Worm (Caenorhabditis elegans) whole organism, L4 larva: ENCODE results near the gene Y49F6A.12.
A peak's percentile ranks its signal among the peaks of the same experiment; 100 is the strongest.

Experiments used
- D1046.2 ChIP-seq: fragments of 200-800 bp; sonication (Bioruptor generic); IDR thresholded peaks from 2 replicates; pipeline ENCODE4 v1.3.6; 2022; ENCODE audit warnings: missing genetic modification characterization, missing compliant biosample characterization
- aha-1 ChIP-seq: fragments of 150-350 bp; peaks from one replicate; lab custom pipeline; 2014; ENCODE audit warnings: missing biosample characterization, missing genetic modification characterization
- arid-1 ChIP-seq: fragments of 200-800 bp; sonication (Bioruptor generic); conservative IDR thresholded peaks from 2 replicates; pipeline ENCODE4 v1.3.6; 2022; ENCODE audit warnings: missing genetic modification reagents, missing genetic modification characterization, missing compliant biosample characterization
- attf-4 ChIP-seq: sonication (generic microtip); optimal IDR thresholded peaks from 3 replicates; lab custom pipeline; 2017; ENCODE audit warnings: missing biosample characterization, missing genetic modification characterization
- ceh-62 ChIP-seq: sonication (generic microtip); optimal IDR thresholded peaks from 2 replicates; lab custom pipeline; 2017; ENCODE audit warnings: missing biosample characterization, missing genetic modification characterization
- daf-19 ChIP-seq: fragments of 200-800 bp; sonication (Bioruptor generic); conservative IDR thresholded peaks from 2 replicates; pipeline ENCODE4 v1.3.6; 2022; ENCODE audit warnings: missing genetic modification characterization, missing compliant biosample characterization
- daf-8 ChIP-seq: fragments of 200-800 bp; sonication (Bioruptor generic); IDR thresholded peaks from 2 replicates; pipeline ENCODE4 v1.3.6; 2022; ENCODE audit warnings: missing genetic modification characterization, missing compliant biosample characterization
- egl-43 ChIP-seq: fragments of 200-800 bp; sonication (Bioruptor generic); IDR thresholded peaks from 2 replicates; pipeline ENCODE4 v1.3.6; 2022; ENCODE audit warnings: missing genetic modification reagents, missing genetic modification characterization, missing compliant biosample characterization
- fos-1 ChIP-seq: fragments of 150-350 bp; optimal IDR thresholded peaks from 2 replicates; lab custom pipeline; 2014; ENCODE audit warnings: missing biosample characterization, missing genetic modification characterization
- hlh-11 ChIP-seq: fragments of 200-800 bp; sonication (Bioruptor generic); optimal IDR thresholded peaks from 2 replicates; lab custom pipeline; 2018; ENCODE audit warnings: mild to moderate bottlenecking, missing genetic modification characterization, missing compliant biosample characterization
- hlh-30 ChIP-seq: sonication (generic microtip); optimal IDR thresholded peaks from 2 replicates; lab custom pipeline; 2017; ENCODE audit warnings: antibody characterized with exemption, mild to moderate bottlenecking, missing genetic modification characterization, missing compliant biosample characterization; ENCODE audit not compliant: insufficient read depth
- hmg-1.1 ChIP-seq: fragments of 200-800 bp; sonication (Bioruptor generic); IDR thresholded peaks from 2 replicates; pipeline ENCODE4 v1.3.6; 2022; ENCODE audit warnings: missing genetic modification reagents, missing genetic modification characterization, missing compliant biosample characterization
- lin-1 ChIP-seq: fragments of 200-800 bp; sonication (Bioruptor generic); IDR thresholded peaks from 2 replicates; pipeline ENCODE4 v1.3.6; 2022; ENCODE audit warnings: missing genetic modification reagents, missing genetic modification characterization, missing compliant biosample characterization
- lin-15B ChIP-seq: fragments of 150-350 bp; sonication (generic microtip); optimal IDR thresholded peaks from 3 replicates; lab custom pipeline; 2014; ENCODE audit warnings: missing biosample characterization, missing genetic modification characterization
- mdl-1 ChIP-seq, 2 experiments: fragments of 150-350 bp in 1 of 2; sonication (generic microtip) in 1 of 2; optimal IDR thresholded peaks; 2 replicates each; lab custom pipeline; 2014 to 2017; ENCODE audit warnings: missing biosample characterization in 2 of 2, missing genetic modification characterization in 2 of 2
- nhr-111 ChIP-seq: fragments of 200-800 bp; sonication (Bioruptor generic); optimal IDR thresholded peaks from 2 replicates; lab custom pipeline; 2018; ENCODE audit warnings: mild to moderate bottlenecking, missing genetic modification characterization, missing compliant biosample characterization
- nhr-25 ChIP-seq: sonication (generic microtip); optimal IDR thresholded peaks from 2 replicates; lab custom pipeline; 2017; ENCODE audit warnings: missing genetic modification characterization, mild to moderate bottlenecking, missing compliant biosample characterization, antibody characterized with exemption, moderate library complexity, borderline replicate concordance; ENCODE audit not compliant: insufficient read depth
- nhr-41 ChIP-seq: fragments of 200-800 bp; sonication (Bioruptor generic); IDR thresholded peaks from 2 replicates; pipeline ENCODE4 v1.3.6; 2022; ENCODE audit warnings: missing genetic modification reagents, missing genetic modification characterization, missing compliant biosample characterization
- nhr-48 ChIP-seq: sonication (generic microtip); optimal IDR thresholded peaks from 2 replicates; lab custom pipeline; 2016; ENCODE audit warnings: mild to moderate bottlenecking, missing genetic modification characterization, missing compliant biosample characterization
- nhr-77 ChIP-seq: fragments of 150-350 bp; optimal IDR thresholded peaks from 2 replicates; lab custom pipeline; 2014; ENCODE audit warnings: missing biosample characterization, missing genetic modification characterization
- php-3 ChIP-seq: fragments of 200-800 bp; sonication (Bioruptor generic); IDR thresholded peaks from 2 replicates; pipeline ENCODE4 v1.3.6; 2022; ENCODE audit warnings: missing genetic modification reagents, missing genetic modification characterization, missing compliant biosample characterization
- rbr-2 ChIP-seq: sonication (generic microtip); optimal IDR thresholded peaks from 2 replicates; lab custom pipeline; 2016; ENCODE audit warnings: missing genotype, missing genetic modification characterization, missing compliant biosample characterization
- sdz-12 ChIP-seq: fragments of 200-800 bp; sonication (Bioruptor generic); optimal IDR thresholded peaks from 2 replicates; lab custom pipeline; 2018; ENCODE audit warnings: mild to moderate bottlenecking, missing genetic modification characterization, missing compliant biosample characterization
- set-16 ChIP-seq: fragments of 200-800 bp; sonication (Bioruptor generic); IDR thresholded peaks from 2 replicates; pipeline ENCODE4 v1.3.6; 2022; ENCODE audit warnings: missing genetic modification reagents, missing genetic modification characterization, missing compliant biosample characterization
- skn-1 ChIP-seq: fragments of 150-350 bp; optimal IDR thresholded peaks from 2 replicates; lab custom pipeline; 2014; ENCODE audit warnings: missing biosample characterization, missing genetic modification characterization
- spr-1 ChIP-seq: sonication (generic microtip); optimal IDR thresholded peaks from 2 replicates; lab custom pipeline; 2016; ENCODE audit warnings: mild to moderate bottlenecking, missing genetic modification characterization, missing compliant biosample characterization
- unc-62 ChIP-seq, 3 experiments: fragments of 150-350 bp in 1 of 3; sonication (generic microtip); optimal IDR thresholded peaks in 2 of 3; peaks in 1 of 3; 1 replicate in 1 of 3; 2 replicates in 2 of 3; lab custom pipeline; 2014 to 2017; ENCODE audit warnings: missing biosample characterization in 3 of 3, missing genetic modification characterization in 3 of 3, missing genetic modification reagents in 3 of 3, missing genotype in 1 of 3
- zfp-2 ChIP-seq: sonication (generic microtip); optimal IDR thresholded peaks from 2 replicates; lab custom pipeline; 2016; ENCODE audit warnings: mild to moderate bottlenecking, missing genetic modification characterization, missing compliant biosample characterization
- zip-11 ChIP-seq: fragments of 200-800 bp; sonication (Bioruptor generic); IDR thresholded peaks from 2 replicates; pipeline ENCODE4 v1.3.6; 2022; ENCODE audit warnings: missing genetic modification characterization, missing compliant biosample characterization
- ztf-11 ChIP-seq: fragments of 150-350 bp; optimal IDR thresholded peaks from 2 replicates; lab custom pipeline; 2014; ENCODE audit warnings: missing biosample characterization, missing genetic modification characterization

Gene Y49F6A.12

ce11 chrII:3576742-3577141 is 18.7 kb upstream of the Y49F6A.12 start, which contains the start of gene clec-132:
Gene clec-132 (plus strand): TSS chrII:3577042.
- no peak for TF ChIP-seq nhr-41 (GFP tag; lab: Robert Waterston, UW)
- TF ChIP-seq nhr-77, result no peak

- no peak for TF ChIP-seq set-16 (GFP tag; lab: Robert Waterston, UW)
- no peak for TF ChIP-seq skn-1
- no peak for TF ChIP-seq fos-1 (tag; lab: Kevin White, UChicago)
- no peak for TF ChIP-seq hlh-11 (tag; lab: Kevin White, UChicago)
- TF ChIP-seq rbr-2 (tag; lab: Kevin White, UChicago), result no peak
- TF ChIP-seq ztf-11 (tag; lab: Kevin White, UChicago), result no peak
- TF ChIP-seq hlh-30 (tag; lab: Kevin White, UChicago), result no peak
- no peak for TF ChIP-seq nhr-25 (tag; lab: Kevin White, UChicago)
- no peak for TF ChIP-seq php-3 (GFP tag; lab: Robert Waterston, UW)
Observed at ce11 chrII:3578121-3578520, 17.3 kb upstream of the Y49F6A.12 start, which contains the start of gene clec-133. Gene clec-133 (plus strand): TSS chrII:3578421.

DNA sequence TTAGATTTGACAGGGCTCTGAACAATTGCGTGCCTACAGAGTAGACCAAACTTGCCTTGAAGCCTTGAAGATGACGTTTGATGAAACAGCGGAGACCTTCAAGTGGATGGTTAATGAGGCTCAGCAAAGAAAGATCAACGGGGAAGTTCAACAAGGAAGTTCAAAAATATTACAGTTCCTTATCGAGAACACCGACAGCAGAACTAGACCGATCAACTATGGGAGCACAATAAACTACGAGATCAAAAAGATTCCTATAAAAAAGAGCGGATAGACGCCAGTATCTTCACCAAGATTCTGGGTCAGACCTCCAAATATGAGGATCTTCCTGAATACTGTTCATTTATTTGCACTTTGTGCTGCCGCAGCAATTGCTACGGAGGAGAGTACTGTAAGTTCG is 15.7 kb upstream of the Y49F6A.12 start, which contains the start of gene clec-134:
Gene clec-134 (plus strand): TSS at position 301 of the 400 bp plus-strand sequence.
- TF ChIP-seq aha-1 (tag; lab: Kevin White, UChicago) (peak; percentile 35), lin-1 (GFP tag; lab: Robert Waterston, UW) (no peak), D1046.2 (GFP tag; lab: Robert Waterston, UW) (no peak), zfp-2 (no peak)

- TF ChIP-seq unc-62 (GFP tag; optimal IDR thresholded peaks at IDR 0.05 in 1 of 2; lab: Kevin White, UChicago) (peak in 1 of 2 experiments; percentile 9), unc-62 (tag; optimal IDR thresholded peaks at IDR 0.05; lab: Kevin White, UChicago) (no peak), ceh-62 (tag; lab: Kevin White, UChicago) (no peak)
Observed at ce11 chrII:3581752-3582151, 13.7 kb upstream of the Y49F6A.12 start, which contains the start of gene srh-59. Gene srh-59 (plus strand): TSS chrII:3582052.

DNA sequence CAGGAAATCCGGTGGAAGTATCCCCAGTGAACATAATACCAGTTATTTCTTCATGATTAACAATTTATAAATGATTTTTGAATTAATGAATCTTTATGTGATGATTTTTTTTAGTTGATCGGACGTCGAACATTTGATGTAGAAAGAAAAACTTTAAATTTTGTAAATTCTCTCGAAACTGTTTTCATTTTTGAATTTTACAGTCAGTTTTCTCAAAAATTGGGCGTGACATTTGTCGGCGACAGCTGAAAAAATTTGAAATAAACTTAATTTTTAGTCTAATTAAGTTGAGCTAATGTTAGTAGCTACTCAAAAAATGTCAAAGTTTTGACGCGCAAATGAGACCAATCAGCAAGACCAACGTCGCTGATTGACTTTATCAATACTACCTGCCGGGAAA is 12.0 kb upstream of the Y49F6A.12 start, which contains the start of gene srh-60:
Gene srh-60 (plus strand): TSS at position 301 of the 400 bp plus-strand sequence.
- TF ChIP-seq daf-19, result no peak
- TF ChIP-seq ceh-62 (tag; lab: Kevin White, UChicago), result no peak
- TF ChIP-seq spr-1 (tag; lab: Kevin White, UChicago), result no peak
- no peak for TF ChIP-seq daf-8
- no peak for TF ChIP-seq egl-43 (GFP tag; lab: Robert Waterston, UW)
- no peak for TF ChIP-seq lin-15B (tag; lab: Kevin White, UChicago)
- no peak for TF ChIP-seq arid-1

ce11 chrII:3598721-3599120 is 3.3 kb downstream of the Y49F6A.12 start, which contains the start of gene Y49F6A.11:
Gene Y49F6A.11 (minus strand): TSS chrII:3598821.
- TF ChIP-seq nhr-48 (tag; lab: Kevin White, UChicago) (no peak), hmg-1.1 (GFP tag; lab: Robert Waterston, UW) (no peak), sdz-12 (GFP tag; lab: Kevin White, UChicago) (no peak), attf-4 (tag; lab: Kevin White, UChicago) (no peak), zip-11 (GFP tag; lab: Robert Waterston, UW) (no peak), ztf-11 (tag; lab: Kevin White, UChicago) (no peak), nhr-111 (GFP tag; lab: Kevin White, UChicago) (no peak)
- TF ChIP-seq, all 104 proteins: peak for 0

DNA sequence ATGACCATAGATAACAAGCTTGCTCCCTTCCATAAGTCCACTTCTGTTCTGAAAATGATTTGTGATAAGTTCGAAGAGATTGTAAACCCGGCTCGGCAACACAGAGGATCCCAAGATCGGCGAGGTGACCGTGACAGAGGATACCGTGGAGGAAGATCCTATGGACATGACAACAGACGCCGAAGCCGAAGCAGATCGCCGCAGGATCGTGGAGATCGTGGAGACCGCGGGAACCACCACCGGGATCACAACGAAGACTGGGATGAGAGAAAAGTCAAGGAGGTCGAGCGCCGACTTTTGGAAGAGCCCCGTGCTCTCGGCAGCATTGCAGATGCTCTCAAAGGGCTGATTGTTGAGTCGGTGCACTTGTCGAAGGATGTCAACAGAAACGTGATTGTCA is 9.1 kb downstream of the Y49F6A.12 start:
- TF ChIP-seq aha-1 (tag; lab: Kevin White, UChicago) (no peak), mdl-1 (tag; optimal IDR thresholded peaks at IDR 0.05; lab: Kevin White, UChicago) (no peak), set-16 (GFP tag; lab: Robert Waterston, UW) (peak; percentile 76)
